Fruit fly (Drosophila melanogaster) whole organism, embryonic: ENCODE measurements around the gene Srpk79D.

ENCODE experiments used
- Abd-B ChIP-seq: fragments of 200-800 bp; sonication (Bioruptor generic); optimal IDR thresholded peaks from 2 replicates; lab custom pipeline; 2018; ENCODE audit warnings: missing biosample characterization, mild to moderate bottlenecking, missing genetic modification characterization, moderate library complexity
- Atf3 ChIP-seq: fragments of 200-800 bp; sonication (Bioruptor generic); optimal IDR thresholded peaks from 3 replicates; lab custom pipeline; 2016; ENCODE audit warnings: missing biosample characterization, missing genetic modification characterization
- CG10979 ChIP-seq: fragments of 200-800 bp; sonication (Bioruptor generic); optimal IDR thresholded peaks from 2 replicates; lab custom pipeline; 2018; ENCODE audit warnings: missing biosample characterization, mild to moderate bottlenecking, missing genetic modification characterization, moderate library complexity
- CG12236 ChIP-seq: fragments of 200-800 bp; sonication (Bioruptor generic); optimal IDR thresholded peaks from 2 replicates; lab custom pipeline; 2016; ENCODE audit warnings: missing biosample characterization, missing genetic modification characterization
- CG1233 ChIP-seq: fragments of 200-800 bp; sonication (Bioruptor generic); optimal IDR thresholded peaks from 4 replicates; lab custom pipeline; 2018; ENCODE audit warnings: missing biosample characterization, mild to moderate bottlenecking, missing genetic modification characterization
- CG13296 ChIP-seq: fragments of 200-800 bp; sonication (Bioruptor generic); optimal IDR thresholded peaks from 3 replicates; lab custom pipeline; 2018; ENCODE audit warnings: missing biosample characterization, mild to moderate bottlenecking, missing genetic modification characterization
- CG15601 ChIP-seq: fragments of 200-800 bp; sonication (Bioruptor generic); optimal IDR thresholded peaks from 3 replicates; lab custom pipeline; 2019; ENCODE audit warnings: missing biosample characterization, mild to moderate bottlenecking, missing genetic modification characterization, moderate library complexity
- CG16779 ChIP-seq: fragments of 200-800 bp; sonication (Bioruptor generic); IDR thresholded peaks from 2 replicates; pipeline ENCODE4 v1.3.6; 2022; ENCODE audit warnings: missing biosample characterization, missing genetic modification characterization
- CG16815 ChIP-seq: fragments of 200-800 bp; sonication (Bioruptor generic); optimal IDR thresholded peaks from 3 replicates; lab custom pipeline; 2017; ENCODE audit warnings: missing biosample characterization, mild to moderate bottlenecking, missing genetic modification characterization
- CG17385 ChIP-seq: fragments of 200-800 bp; sonication (Bioruptor generic); optimal IDR thresholded peaks from 3 replicates; lab custom pipeline; 2018; ENCODE audit warnings: missing biosample characterization, mild to moderate bottlenecking, missing genetic modification characterization
- CG17568 ChIP-seq: fragments of 200-800 bp; sonication (Bioruptor generic); optimal IDR thresholded peaks from 2 replicates; lab custom pipeline; 2018; ENCODE audit warnings: missing biosample characterization, mild to moderate bottlenecking, missing genetic modification characterization, moderate library complexity
- CG17802 ChIP-seq: fragments of 200-800 bp; sonication (Bioruptor generic); optimal IDR thresholded peaks from 2 replicates; lab custom pipeline; 2018; ENCODE audit warnings: missing biosample characterization, mild to moderate bottlenecking, missing genetic modification characterization, moderate library complexity
- CG18476 ChIP-seq: fragments of 200-800 bp; sonication (Bioruptor generic); optimal IDR thresholded peaks from 2 replicates; lab custom pipeline; 2016; ENCODE audit warnings: missing biosample characterization, mild to moderate bottlenecking, missing genetic modification characterization
- CG18599 ChIP-seq: fragments of 200-800 bp; sonication (Bioruptor generic); optimal IDR thresholded peaks from 3 replicates; lab custom pipeline; 2017; ENCODE audit warnings: missing biosample characterization, missing genetic modification characterization, mild to moderate bottlenecking, moderate library complexity, missing genetic modification reagents
- CG2199 ChIP-seq: fragments of 200-800 bp; sonication (Bioruptor generic); IDR thresholded peaks from 3 replicates; pipeline ENCODE4 v1.3.6; 2022; ENCODE audit warnings: missing biosample characterization, missing genetic modification characterization
- CG30020 ChIP-seq: fragments of 200-800 bp; optimal IDR thresholded peaks from 2 replicates; lab custom pipeline; 2019; ENCODE audit warnings: missing biosample characterization, mild to moderate bottlenecking, missing genetic modification characterization, moderate library complexity
- CG32767 ChIP-seq: fragments of 200-800 bp; sonication (Bioruptor generic); IDR thresholded peaks from 2 replicates; pipeline ENCODE4 v1.3.6; 2022; ENCODE audit warnings: missing biosample characterization, missing genetic modification characterization
- CG3281 ChIP-seq: fragments of 200-800 bp; sonication (Bioruptor generic); optimal IDR thresholded peaks from 3 replicates; lab custom pipeline; 2017; ENCODE audit warnings: missing biosample characterization, mild to moderate bottlenecking, missing genetic modification characterization
- CG4854 ChIP-seq: fragments of 200-800 bp; sonication (Bioruptor generic); optimal IDR thresholded peaks from 2 replicates; lab custom pipeline; 2016; ENCODE audit warnings: missing biosample characterization, missing genetic modification characterization, inconsistent platforms
- CG5180 ChIP-seq: fragments of 200-800 bp; sonication (Bioruptor generic); optimal IDR thresholded peaks from 3 replicates; lab custom pipeline; 2017; ENCODE audit warnings: missing biosample characterization, missing genetic modification characterization, mild to moderate bottlenecking, moderate library complexity, missing genetic modification reagents
- CG5245 ChIP-seq: fragments of 200-800 bp; sonication (Bioruptor generic); optimal IDR thresholded peaks from 3 replicates; lab custom pipeline; 2016; ENCODE audit warnings: missing biosample characterization, missing genetic modification characterization
- CG5953 ChIP-seq: fragments of 200-800 bp; sonication (Bioruptor generic); IDR thresholded peaks from 2 replicates; pipeline ENCODE4 v1.3.6; 2022; ENCODE audit warnings: missing biosample characterization, missing genetic modification characterization
- CG7786 ChIP-seq: fragments of 200-800 bp; sonication (Bioruptor generic); optimal IDR thresholded peaks from 2 replicates; lab custom pipeline; 2016; ENCODE audit warnings: missing biosample characterization, missing genetic modification characterization
- CG7928 ChIP-seq: fragments of 200-800 bp; sonication (Bioruptor generic); optimal IDR thresholded peaks from 2 replicates; lab custom pipeline; 2017; ENCODE audit warnings: missing biosample characterization, mild to moderate bottlenecking, missing genetic modification characterization
- CG7987 ChIP-seq: fragments of 200-800 bp; sonication (Bioruptor generic); optimal IDR thresholded peaks from 2 replicates; lab custom pipeline; 2018; ENCODE audit warnings: missing biosample characterization, mild to moderate bottlenecking, missing genetic modification characterization, moderate library complexity
- CG8089 ChIP-seq: fragments of 200-800 bp; sonication (Bioruptor generic); optimal IDR thresholded peaks from 3 replicates; lab custom pipeline; 2016; ENCODE audit warnings: missing biosample characterization, missing genetic modification characterization
- CG9215 ChIP-seq: fragments of 200-800 bp; sonication (Bioruptor generic); IDR thresholded peaks from 2 replicates; pipeline ENCODE4 v1.3.6; 2022; ENCODE audit warnings: missing biosample characterization, missing genetic modification characterization
- CTCF ChIP-seq: fragments of 200-800 bp; sonication (Bioruptor generic); optimal IDR thresholded peaks from 2 replicates; lab custom pipeline; 2017; ENCODE audit warnings: missing biosample characterization, mild to moderate bottlenecking, missing genetic modification characterization, moderate library complexity
- Doc3 ChIP-seq: fragments of 200-800 bp; sonication (Bioruptor generic); IDR thresholded peaks from 3 replicates; pipeline ENCODE4 v1.3.6; 2022; ENCODE audit warnings: missing biosample characterization, missing genetic modification characterization; ENCODE audit not compliant: partially characterized antibody
- Ets65A ChIP-seq: fragments of 200-800 bp; sonication (Bioruptor generic); peaks from one replicate; lab custom pipeline; 2016; ENCODE audit warnings: missing biosample characterization, missing genetic modification characterization
- Hmr ChIP-seq: fragments of 200-800 bp; sonication (Bioruptor generic); optimal IDR thresholded peaks from 3 replicates; lab custom pipeline; 2017; ENCODE audit warnings: mild to moderate bottlenecking, missing biosample characterization, missing genetic modification reagents, missing genetic modification characterization
- Opbp ChIP-seq: fragments of 200-800 bp; sonication (Bioruptor generic); IDR thresholded peaks from 3 replicates; pipeline ENCODE4 v1.3.6; 2022; ENCODE audit warnings: missing biosample characterization, missing genetic modification characterization; ENCODE audit not compliant: partially characterized antibody
- Optix ChIP-seq: fragments of 200-800 bp; sonication (Bioruptor generic); IDR thresholded peaks from 3 replicates; pipeline ENCODE4 v1.3.6; 2022; ENCODE audit warnings: missing biosample characterization, missing genetic modification characterization
- Rx ChIP-seq: fragments of 200-800 bp; sonication (Bioruptor generic); IDR thresholded peaks from 2 replicates; pipeline ENCODE4 v1.3.6; 2022; ENCODE audit warnings: missing biosample characterization, missing genetic modification characterization
- corto ChIP-seq: fragments of 200-800 bp; sonication (Bioruptor generic); optimal IDR thresholded peaks from 2 replicates; lab custom pipeline; 2016; ENCODE audit warnings: missing biosample characterization, mild to moderate bottlenecking, missing genetic modification characterization, moderate library complexity
- disco-r ChIP-seq: fragments of 200-800 bp; sonication (Bioruptor generic); optimal IDR thresholded peaks from 2 replicates; lab custom pipeline; 2016; ENCODE audit warnings: missing biosample characterization, missing genetic modification characterization
- exex ChIP-seq: fragments of 200-800 bp; sonication (Bioruptor generic); optimal IDR thresholded peaks from 4 replicates; lab custom pipeline; 2018; ENCODE audit warnings: missing biosample characterization, mild to moderate bottlenecking, missing genetic modification characterization, moderate library complexity
- eyg ChIP-seq: fragments of 200-800 bp; sonication (Bioruptor generic); optimal IDR thresholded peaks from 3 replicates; lab custom pipeline; 2016; ENCODE audit warnings: missing biosample characterization, missing genetic modification characterization
- gce ChIP-seq: fragments of 200-800 bp; sonication (Bioruptor generic); IDR thresholded peaks from 3 replicates; pipeline ENCODE4 v1.3.6; 2022; ENCODE audit warnings: missing biosample characterization, missing genetic modification characterization
- grn ChIP-seq: fragments of 200-800 bp; sonication (Bioruptor generic); optimal IDR thresholded peaks from 3 replicates; lab custom pipeline; 2017; ENCODE audit warnings: missing biosample characterization, missing genetic modification characterization
- ham ChIP-seq: fragments of 200-800 bp; sonication (Bioruptor generic); IDR thresholded peaks from 2 replicates; pipeline ENCODE4 v1.3.6; 2022; ENCODE audit warnings: missing biosample characterization, missing genetic modification characterization
- hb ChIP-seq: fragments of 200-800 bp; sonication (Bioruptor generic); IDR thresholded peaks from 3 replicates; pipeline ENCODE4 v1.3.6; 2022; ENCODE audit warnings: missing biosample characterization, missing genetic modification characterization; ENCODE audit not compliant: partially characterized antibody
- hbn ChIP-seq: fragments of 200-800 bp; sonication (Bioruptor generic); IDR thresholded peaks from 2 replicates; pipeline ENCODE4 v1.3.6; 2022; ENCODE audit warnings: missing biosample characterization, missing genetic modification characterization; ENCODE audit not compliant: partially characterized antibody
- insv ChIP-seq, 2 experiments: fragments of 200-800 bp; sonication (Bioruptor generic); optimal IDR thresholded peaks; 3 replicates each; lab custom pipeline; 2016 to 2018; ENCODE audit warnings: missing biosample characterization in 2 of 2, missing genetic modification characterization in 2 of 2
- kni ChIP-seq: fragments of 200-800 bp; sonication (Bioruptor generic); optimal IDR thresholded peaks from 3 replicates; lab custom pipeline; 2017; ENCODE audit warnings: mild to moderate bottlenecking, missing biosample characterization, missing genetic modification reagents, missing genetic modification characterization
- pb ChIP-seq: fragments of 200-800 bp; sonication (Bioruptor generic); optimal IDR thresholded peaks from 3 replicates; lab custom pipeline; 2016; ENCODE audit warnings: missing biosample characterization, missing genetic modification characterization
- pzg ChIP-seq: fragments of 200-800 bp; sonication (Bioruptor generic); optimal IDR thresholded peaks from 3 replicates; lab custom pipeline; 2018; ENCODE audit warnings: missing biosample characterization, mild to moderate bottlenecking, missing genetic modification characterization, moderate library complexity
- ro ChIP-seq: fragments of 200-800 bp; sonication (Bioruptor generic); IDR thresholded peaks from 2 replicates; pipeline ENCODE4 v1.3.6; 2022; ENCODE audit warnings: missing biosample characterization, missing genetic modification characterization
- shn ChIP-seq: fragments of 200-800 bp; sonication (Bioruptor generic); optimal IDR thresholded peaks from 3 replicates; lab custom pipeline; 2016; ENCODE audit warnings: missing biosample characterization, missing genetic modification characterization
- ssp ChIP-seq: fragments of 200-800 bp; sonication (Bioruptor generic); IDR thresholded peaks from 2 replicates; pipeline ENCODE4 v1.3.6; 2022; ENCODE audit warnings: missing biosample characterization, missing genetic modification characterization
- wdn ChIP-seq: fragments of 200-800 bp; sonication (Bioruptor generic); IDR thresholded peaks from 2 replicates; pipeline ENCODE4 v1.3.6; 2022; ENCODE audit warnings: missing biosample characterization, missing genetic modification characterization
- zfh1 ChIP-seq: fragments of 200-800 bp; sonication (Bioruptor generic); IDR thresholded peaks from 3 replicates; pipeline ENCODE4 v1.3.6; 2022; ENCODE audit warnings: missing biosample characterization, missing genetic modification characterization

Srpk79D gene

dm6 chr3L:22266535-22266934 is 7.2 kb upstream of the Srpk79D start, which contains the start of gene CG11523 (continued):
- TF ChIP-seq CG8089 (GFP tag; lab: Kevin White, UChicago) (no peak), wdn (GFP tag; lab: Robert Waterston, UW) (no peak), zfh1 (GFP tag; lab: Robert Waterston, UW) (no peak), Atf3 (GFP tag; lab: Kevin White, UChicago) (no peak), corto (GFP tag; lab: Kevin White, UChicago) (no peak), ssp (GFP tag; lab: Robert Waterston, UW) (no peak), Hmr (no peak), Optix (no peak), hbn (0 out of 2 replicates have a peak, but pooled peaks have one; percentile 18), Opbp (GFP tag; lab: Robert Waterston, UW) (no peak), shn (GFP tag; lab: Kevin White, UChicago) (no peak), CG5180 (peak; percentile 6), eyg (GFP tag; lab: Kevin White, UChicago) (no peak), CG15601 (tag; lab: Kevin White, UChicago) (no peak), Ets65A (no peak), CG4854 (GFP tag; lab: Kevin White, UChicago) (no peak), CG2199 (GFP tag; lab: Robert Waterston, UW) (peak; percentile 46; the same call in 1 of the 3 replicates), kni (peak; percentile 71), CG13296 (GFP tag; lab: Kevin White, UChicago) (no peak), disco-r (GFP tag; lab: Kevin White, UChicago) (no peak), CG17385 (no peak), CG1233 (GFP tag; lab: Kevin White, UChicago) (no peak), hb (no peak), pb (no peak), CG17802 (tag; lab: Kevin White, UChicago) (no peak), CG17568 (GFP tag; lab: Kevin White, UChicago) (no peak), CG16779 (GFP tag; lab: Robert Waterston, UW) (no peak), CG10979 (tag; lab: Kevin White, UChicago) (no peak), CTCF (GFP tag; lab: Kevin White, UChicago) (peak; percentile 72), Abd-B (GFP tag; lab: Kevin White, UChicago) (no peak), CG7928 (GFP tag; lab: Kevin White, UChicago) (no peak), exex (tag; lab: Kevin White, UChicago) (peak; percentile 2), CG16815 (GFP tag; lab: Kevin White, UChicago) (no peak), ham (no peak), CG5953 (GFP tag; lab: Robert Waterston, UW) (no peak), CG32767 (GFP tag; lab: Robert Waterston, UW) (no peak), CG18599 (peak; percentile 33), grn (no peak), Rx (GFP tag; lab: Robert Waterston, UW) (no peak), Doc3 (GFP tag; lab: Robert Waterston, UW) (no peak), CG12236 (GFP tag; lab: Kevin White, UChicago) (no peak), CG30020 (tag; lab: Kevin White, UChicago) (peak; percentile 9), CG7987 (GFP tag; lab: Kevin White, UChicago) (no peak), gce (GFP tag; lab: Robert Waterston, UW) (no peak), CG3281 (no peak), CG18476 (GFP tag; lab: Kevin White, UChicago) (no peak), CG5245 (GFP tag; lab: Kevin White, UChicago) (no peak), insv (GFP tag; optimal IDR thresholded peaks at IDR 0.05; lab: Kevin White, UChicago) (no peak), CG9215 (GFP tag; lab: Robert Waterston, UW) (no peak), pzg (GFP tag; lab: Kevin White, UChicago) (peak; percentile 61), ro (GFP tag; lab: Robert Waterston, UW) (no peak), CG7786 (peak; percentile 11)
